Fruit fly (Drosophila melanogaster): Measurements from ENCODE around the gene Myc.

Myc gene

DNA sequence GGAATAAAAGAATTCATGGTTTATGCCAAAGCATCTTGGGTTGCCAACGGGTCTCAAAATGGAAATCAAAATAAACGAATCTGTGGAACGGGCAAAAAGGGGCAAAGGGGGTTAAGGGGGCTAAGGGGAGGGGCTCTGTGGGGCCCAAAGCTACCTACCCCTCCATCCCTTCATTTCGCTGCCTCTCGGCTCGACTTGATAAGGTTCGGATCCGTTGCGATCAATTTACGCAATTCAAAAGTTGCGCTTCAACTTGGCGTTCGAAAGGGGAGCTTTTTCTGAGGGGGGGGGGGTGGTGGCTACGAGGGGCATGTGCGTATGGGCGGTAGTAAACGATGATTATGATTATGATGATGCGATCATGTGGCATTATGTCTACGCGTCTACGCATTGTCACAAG lies 32.5 kb downstream of the Myc start:
- TF ChIP-seq CG6175 (GFP tag; IDR thresholded peaks at IDR 0.05), result peak; percentile 53; the same call in 1 of the 3 replicates
- peak in 1 of 2 experiments; percentile 45 for TF ChIP-seq Pdp1 (GFP tag; optimal IDR thresholded peaks at IDR 0.05)
- peak; percentile 29 for TF ChIP-seq Deaf1 (tag; optimal IDR thresholded peaks at IDR 0.05)
- peak; percentile 33 for TF ChIP-seq CG12769 (tag; optimal IDR thresholded peaks at IDR 0.05)
- TF ChIP-seq CG32532 (GFP tag; IDR thresholded peaks at IDR 0.05), result peak; percentile 17; the same call in 1 of the 2 replicates
- TF ChIP-seq sob (GFP tag; IDR thresholded peaks at IDR 0.05), result 0 out of 2 replicates have a peak, but pooled peaks have one; percentile 18
- no peak for TF ChIP-seq jigr1 (GFP tag; IDR thresholded peaks at IDR 0.05)
- peak; percentile 15; the same call in 1 of the 2 replicates for TF ChIP-seq inv (GFP tag; IDR thresholded peaks at IDR 0.05; ENCODE audit: partially characterized antibody)
- 0 out of 2 replicates have a peak, but pooled peaks have one; percentile 27 for TF ChIP-seq Atf6 (GFP tag; IDR thresholded peaks at IDR 0.05)
- no peak for TF ChIP-seq GATAe (GFP tag; conservative IDR thresholded peaks at IDR 0.05)
- no peak for TF ChIP-seq Gug (GFP tag; IDR thresholded peaks at IDR 0.05)
- TF ChIP-seq CG11504 (tag; optimal IDR thresholded peaks at IDR 0.05), result peak; percentile 5
- TF ChIP-seq CG8281 (tag; optimal IDR thresholded peaks at IDR 0.05), result peak; percentile 38
- TF ChIP-seq CG13894 (tag; optimal IDR thresholded peaks at IDR 0.05), result peak; percentile 57
- TF ChIP-seq rib (GFP tag; IDR thresholded peaks at IDR 0.05), result peak; percentile 51; the same call in 1 of the 2 replicates
- no peak for TF ChIP-seq shn (GFP tag; optimal IDR thresholded peaks at IDR 0.05)
- no peak for TF ChIP-seq CG34224 (GFP tag; IDR thresholded peaks at IDR 0.05; ENCODE audit: partially characterized antibody)
- peak; percentile 24 for TF ChIP-seq sd (tag; optimal IDR thresholded peaks at IDR 0.05)
- TF ChIP-seq HHEX (GFP tag; optimal IDR thresholded peaks at IDR 0.05), result peak; percentile 15
- peak; percentile 32; the same call in 1 of the 2 replicates for TF ChIP-seq ttk (GFP tag; IDR thresholded peaks at IDR 0.05)
- peak; percentile 19; the same call in 1 of the 2 replicates for TF ChIP-seq CG3847 (GFP tag; IDR thresholded peaks at IDR 0.05)
- no peak for TF ChIP-seq maf-S (GFP tag; optimal IDR thresholded peaks at IDR 0.05)
- TF ChIP-seq Hand (GFP tag; optimal IDR thresholded peaks at IDR 0.05), result no peak
- no peak for TF ChIP-seq Atf-2 (GFP tag; optimal IDR thresholded peaks at IDR 0.05)
- TF ChIP-seq Xrp1 (GFP tag; IDR thresholded peaks at IDR 0.05), result no peak
- TF ChIP-seq CG8290 (GFP tag; optimal IDR thresholded peaks at IDR 0.05), result no peak
- peak in 1 of 2 experiments; percentile 51 for TF ChIP-seq CG8290 (tag; optimal IDR thresholded peaks at IDR 0.05)
- no peak for TF ChIP-seq CG32772 (GFP tag; IDR thresholded peaks at IDR 0.05)
- TF ChIP-seq ash1 (GFP tag; optimal IDR thresholded peaks at IDR 0.05), result peak; percentile 40
- TF ChIP-seq CG7786 (GFP tag; optimal IDR thresholded peaks at IDR 0.05), result no peak
- TF ChIP-seq lab (GFP tag; optimal IDR thresholded peaks at IDR 0.05), result peak; percentile 29
- no peak for TF ChIP-seq danr (GFP tag; IDR thresholded peaks at IDR 0.05)
- no peak for TF ChIP-seq CG18599 (GFP tag; optimal IDR thresholded peaks at IDR 0.05)
- TF ChIP-seq wdn (GFP tag; IDR thresholded peaks at IDR 0.05), result 0 out of 2 replicates have a peak, but pooled peaks have one; percentile 16
- TF ChIP-seq CG4730 (GFP tag; IDR thresholded peaks at IDR 0.05), result no peak
- TF ChIP-seq tll (GFP tag; optimal IDR thresholded peaks at IDR 0.05), result no peak
- TF ChIP-seq CG6765 (GFP tag; optimal IDR thresholded peaks at IDR 0.05), result peak; percentile 15
- TF ChIP-seq CG10543 (GFP tag; optimal IDR thresholded peaks at IDR 0.05), result peak; percentile 71
- no peak for TF ChIP-seq grau (tag; optimal IDR thresholded peaks at IDR 0.05)
- TF ChIP-seq bowl (GFP tag; IDR thresholded peaks at IDR 0.05), result no peak
- peak; percentile 77 for TF ChIP-seq sug (tag; optimal IDR thresholded peaks at IDR 0.05)
- TF ChIP-seq CG34376 (GFP tag; optimal IDR thresholded peaks at IDR 0.05), result peak; percentile 65
- TF ChIP-seq Mes4 (GFP tag; optimal IDR thresholded peaks at IDR 0.05), result no peak
- TF ChIP-seq B-H2 (GFP tag; optimal IDR thresholded peaks at IDR 0.05), result peak; percentile 3
- TF ChIP-seq cwo (GFP tag; optimal IDR thresholded peaks at IDR 0.05), result peak; percentile 56
- TF ChIP-seq CG9727 (GFP tag; optimal IDR thresholded peaks at IDR 0.05), result peak; percentile 16
- TF ChIP-seq NFAT (GFP tag; IDR thresholded peaks at IDR 0.05), result peak; percentile 3; the same call in 1 of the 2 replicates
- TF ChIP-seq crol (GFP tag; IDR thresholded peaks at IDR 0.05), result peak; percentile 98
- no peak for TF ChIP-seq CG30431 (GFP tag; optimal IDR thresholded peaks at IDR 0.05)
- 0 out of 2 replicates have a peak, but pooled peaks have one; percentile 8 for TF ChIP-seq lmd (GFP tag; IDR thresholded peaks at IDR 0.05)
